Worm (Caenorhabditis elegans): ENCODE measurements around the gene sup-37.

The sup-37 gene

DNA sequence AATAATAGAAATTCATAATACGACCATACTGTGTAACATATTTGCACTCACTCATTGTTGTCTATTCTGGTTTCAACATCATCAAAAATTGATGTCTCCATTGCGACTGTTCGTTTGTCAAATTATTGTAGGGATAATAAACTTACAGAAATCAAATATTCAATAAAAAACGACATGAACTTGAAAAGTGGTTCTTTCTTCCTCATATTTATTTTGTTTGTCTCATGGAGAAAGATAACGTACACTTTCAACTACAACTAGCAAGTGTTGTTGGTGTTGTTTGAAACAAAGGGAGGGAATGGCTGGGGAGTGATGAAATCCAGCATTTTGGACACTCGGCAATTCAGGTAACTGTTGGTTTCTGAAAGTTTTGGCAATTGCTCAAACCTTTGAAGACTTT lies 20.4 kb upstream of the sup-37 start, which contains the start of gene B0507.9:
B0507.9 (minus strand) TSS at position 101 of the 400 bp plus-strand sequence.
- no peak for TF ChIP-seq tbx-37 (GFP tag; conservative IDR thresholded peaks at IDR 0.05)
- no peak for TF ChIP-seq hmbx-1 (tag; optimal IDR thresholded peaks at IDR 0.05)
- no peak for TF ChIP-seq tra-4 (tag; optimal IDR thresholded peaks at IDR 0.05)
- TF ChIP-seq flt-1 (GFP tag; IDR thresholded peaks at IDR 0.05) = no peak
- no peak for TF ChIP-seq sea-1 (GFP tag; conservative IDR thresholded peaks at IDR 0.05)
- TF ChIP-seq ama-1 (optimal IDR thresholded peaks at IDR 0.05) = no peak
- TF ChIP-seq aly-1 (tag; optimal IDR thresholded peaks at IDR 0.05) = no peak
- TF ChIP-seq ets-7 (tag; optimal IDR thresholded peaks at IDR 0.05) = no peak
- TF ChIP-seq pes-1 (GFP tag; IDR thresholded peaks at IDR 0.05) = no peak
- no peak for TF ChIP-seq ceh-13 (GFP tag; optimal IDR thresholded peaks at IDR 0.05)
- TF ChIP-seq B0310.2 (tag; optimal IDR thresholded peaks at IDR 0.05) = no peak
- no peak for TF ChIP-seq scrt-1 (GFP tag; IDR thresholded peaks at IDR 0.05)
- no peak for TF ChIP-seq tbx-11 (GFP tag; IDR thresholded peaks at IDR 0.05)
- TF ChIP-seq hmg-4 (GFP tag; optimal IDR thresholded peaks at IDR 0.05) = no peak
- TF ChIP-seq ceh-36 (tag; optimal IDR thresholded peaks at IDR 0.05) = no peak

DNA sequence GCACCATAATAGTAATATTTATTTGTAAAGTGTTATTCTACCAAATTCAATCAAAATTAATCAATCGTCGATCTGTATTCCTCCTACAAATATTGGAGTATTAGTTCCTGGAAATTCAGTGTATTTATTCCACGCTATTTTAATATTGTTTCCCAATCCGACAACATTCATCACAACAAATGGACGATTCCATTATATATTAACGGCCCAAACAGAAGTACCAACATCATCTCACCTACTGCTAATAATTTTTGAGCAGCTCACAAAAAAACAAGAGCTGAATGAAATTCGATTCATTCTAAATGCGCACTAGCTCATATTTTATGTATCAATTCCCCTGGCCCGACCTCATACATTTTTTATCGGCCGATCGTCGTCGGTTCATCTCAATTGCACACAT lies 19.3 kb upstream of the sup-37 start:
- TF ChIP-seq hmg-4 (GFP tag; optimal IDR thresholded peaks at IDR 0.05) = no peak
- no peak for TF ChIP-seq ceh-36 (tag; optimal IDR thresholded peaks at IDR 0.05)
- no peak for TF ChIP-seq ama-1 (optimal IDR thresholded peaks at IDR 0.05)
- no peak for TF ChIP-seq scrt-1 (GFP tag; IDR thresholded peaks at IDR 0.05)
- no peak for TF ChIP-seq ceh-13 (GFP tag; optimal IDR thresholded peaks at IDR 0.05)
- no peak for TF ChIP-seq tra-4 (tag; optimal IDR thresholded peaks at IDR 0.05)
- no peak for TF ChIP-seq hmbx-1 (tag; optimal IDR thresholded peaks at IDR 0.05)
- no peak for TF ChIP-seq F13C5.2 (tag; optimal IDR thresholded peaks at IDR 0.05)
- TF ChIP-seq B0310.2 (tag; optimal IDR thresholded peaks at IDR 0.05) = no peak
- TF ChIP-seq pes-1 (GFP tag; IDR thresholded peaks at IDR 0.05) = no peak

DNA sequence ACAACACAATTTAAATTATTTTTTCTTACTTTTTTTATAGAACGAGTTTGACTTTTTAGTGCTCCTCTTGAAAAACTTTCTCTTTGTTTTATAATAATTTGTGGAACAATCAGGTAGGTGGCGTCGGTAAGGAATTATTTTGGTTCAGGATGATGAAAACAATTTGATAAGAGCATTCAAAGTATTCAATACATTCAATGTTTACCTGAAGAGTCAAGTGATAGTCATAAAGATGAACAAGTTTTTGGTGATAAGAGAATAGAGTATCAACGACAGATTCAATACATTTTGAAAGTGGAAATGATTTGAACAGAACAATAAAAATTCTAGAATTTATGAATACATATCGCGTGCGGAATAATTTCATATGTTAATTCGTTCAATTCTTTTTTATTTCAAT lies 18.9 kb upstream of the sup-37 start:
- TF ChIP-seq hnd-1 (tag; optimal IDR thresholded peaks at IDR 0.05) (no peak), ceh-36 (tag; optimal IDR thresholded peaks at IDR 0.05) (no peak), ets-7 (tag; optimal IDR thresholded peaks at IDR 0.05) (no peak), F13C5.2 (tag; optimal IDR thresholded peaks at IDR 0.05) (no peak), flt-1 (GFP tag; IDR thresholded peaks at IDR 0.05) (no peak), aly-1 (tag; optimal IDR thresholded peaks at IDR 0.05) (no peak), ceh-13 (GFP tag; optimal IDR thresholded peaks at IDR 0.05) (no peak), sea-1 (GFP tag; conservative IDR thresholded peaks at IDR 0.05) (no peak), tbx-11 (GFP tag; IDR thresholded peaks at IDR 0.05) (no peak), hmg-4 (GFP tag; optimal IDR thresholded peaks at IDR 0.05) (no peak), tra-4 (tag; optimal IDR thresholded peaks at IDR 0.05) (no peak), pes-1 (GFP tag; IDR thresholded peaks at IDR 0.05) (no peak), tbx-37 (GFP tag; conservative IDR thresholded peaks at IDR 0.05) (no peak)

DNA sequence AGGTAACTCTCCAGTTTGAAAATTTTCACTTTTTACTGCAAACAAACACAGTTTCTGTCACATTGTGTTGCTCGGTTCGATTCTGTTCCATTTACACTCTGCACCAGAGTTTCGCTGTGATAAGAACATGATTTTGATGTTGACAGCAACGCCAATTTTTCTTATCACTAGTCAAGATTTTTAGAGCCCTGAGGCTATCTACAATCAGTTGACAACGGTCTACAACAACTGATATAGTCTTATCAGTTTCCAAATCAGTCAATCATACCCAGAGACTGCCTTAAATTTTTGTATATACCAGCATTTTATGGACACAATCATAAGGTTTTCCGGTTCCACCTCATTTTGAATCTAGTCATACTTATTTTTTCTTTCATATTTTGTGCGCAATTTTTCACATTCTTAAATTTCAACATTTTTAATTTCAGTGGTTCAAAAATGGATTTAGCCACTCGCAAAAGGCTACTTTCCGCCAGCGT lies 17.8 kb upstream of the sup-37 start, which contains the start of gene B0507.3:
B0507.3 (plus strand) TSS at position 429 of the 479 bp plus-strand sequence.
- no peak for TF ChIP-seq aly-1 (tag; optimal IDR thresholded peaks at IDR 0.05)
- TF ChIP-seq tbx-37 (GFP tag; conservative IDR thresholded peaks at IDR 0.05) = no peak
- TF ChIP-seq pes-1 (GFP tag; IDR thresholded peaks at IDR 0.05) = no peak
- no peak for TF ChIP-seq ceh-13 (GFP tag; optimal IDR thresholded peaks at IDR 0.05)
- no peak for TF ChIP-seq F13C5.2 (tag; optimal IDR thresholded peaks at IDR 0.05)
- TF ChIP-seq ama-1 (optimal IDR thresholded peaks at IDR 0.05) = no peak
- TF ChIP-seq hmg-4 (GFP tag; optimal IDR thresholded peaks at IDR 0.05) = no peak
- TF ChIP-seq ets-7 (tag; optimal IDR thresholded peaks at IDR 0.05) = no peak
- TF ChIP-seq tbx-11 (GFP tag; IDR thresholded peaks at IDR 0.05) = no peak
- no peak for TF ChIP-seq B0310.2 (tag; optimal IDR thresholded peaks at IDR 0.05)
- no peak for TF ChIP-seq ceh-36 (tag; optimal IDR thresholded peaks at IDR 0.05)
- no peak for TF ChIP-seq hmbx-1 (tag; optimal IDR thresholded peaks at IDR 0.05)

DNA sequence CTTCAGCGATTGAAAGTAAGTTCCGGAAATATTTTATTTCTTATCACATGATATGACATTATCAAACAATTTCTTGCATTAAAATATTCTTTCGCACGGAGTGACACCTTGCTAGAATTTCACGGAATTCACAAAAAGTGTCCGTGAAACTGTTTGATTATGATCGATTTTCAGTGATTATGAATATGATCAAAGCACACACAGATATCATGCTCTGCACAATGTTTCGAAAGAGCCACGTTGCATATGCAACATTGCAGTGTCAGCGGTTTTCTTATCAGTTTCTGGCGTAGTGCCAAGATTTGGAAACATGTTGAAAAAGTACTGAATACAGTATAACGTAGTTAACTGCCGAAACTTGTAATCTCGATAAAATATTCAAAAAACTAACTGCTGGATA lies 17.2 kb upstream of the sup-37 start:
- TF ChIP-seq hmbx-1 (tag; optimal IDR thresholded peaks at IDR 0.05) = no peak
- TF ChIP-seq hnd-1 (tag; optimal IDR thresholded peaks at IDR 0.05) = no peak

DNA sequence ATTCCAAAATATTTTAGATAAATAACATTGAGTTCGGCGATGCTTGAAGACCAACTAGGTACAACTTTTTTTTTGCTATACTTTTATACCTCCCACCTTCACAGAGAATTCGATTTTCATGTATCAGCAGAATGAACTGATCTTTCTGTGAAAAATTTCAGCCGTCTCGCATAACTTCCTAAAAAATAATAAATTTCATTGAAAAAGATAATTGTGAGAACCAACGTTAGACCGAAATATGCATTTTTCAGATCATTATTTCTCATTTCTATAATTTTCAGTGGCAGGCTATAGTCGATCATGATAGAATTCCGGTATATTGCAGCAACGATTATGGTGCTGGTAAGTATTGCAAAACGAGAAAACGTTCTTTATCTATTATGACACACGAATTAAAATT lies 14.7 kb upstream of the sup-37 start, which contains the start of gene srx-115:
srx-115 (plus strand) TSS at position 301 of the 400 bp plus-strand sequence.
- TF ChIP-seq pes-1 (GFP tag; IDR thresholded peaks at IDR 0.05) = no peak
- TF ChIP-seq hmbx-1 (tag; optimal IDR thresholded peaks at IDR 0.05) = no peak
- no peak for TF ChIP-seq ceh-36 (tag; optimal IDR thresholded peaks at IDR 0.05)
- TF ChIP-seq tbx-11 (GFP tag; IDR thresholded peaks at IDR 0.05) = no peak
- TF ChIP-seq ets-7 (tag; optimal IDR thresholded peaks at IDR 0.05) = no peak
- no peak for TF ChIP-seq tra-4 (tag; optimal IDR thresholded peaks at IDR 0.05)
- no peak for TF ChIP-seq F13C5.2 (tag; optimal IDR thresholded peaks at IDR 0.05)

DNA sequence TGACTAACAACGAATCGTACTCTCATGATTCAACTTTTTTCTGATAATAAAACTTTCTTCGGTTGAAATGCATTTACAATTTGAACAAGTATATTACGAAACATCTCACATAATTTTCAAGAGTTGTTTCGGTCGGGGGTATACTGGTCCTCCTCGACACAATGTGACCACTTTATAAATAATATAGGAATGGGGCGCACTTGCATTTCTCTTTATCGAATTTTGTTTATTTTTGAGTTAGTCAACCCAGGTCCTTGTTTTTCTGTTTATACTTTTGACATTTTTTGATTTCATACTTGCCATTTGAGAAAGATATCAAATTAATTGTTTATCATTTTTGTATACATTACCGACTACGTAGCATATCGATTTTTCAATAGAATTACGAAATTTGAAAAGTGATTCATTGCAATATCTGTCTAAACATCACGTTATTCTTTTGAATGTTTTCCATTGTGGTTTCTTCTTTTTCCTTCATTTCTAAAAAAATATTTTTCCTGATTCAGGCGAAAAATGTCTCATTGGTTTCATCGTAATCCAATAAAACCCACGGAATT lies 12.4 kb upstream of the sup-37 start, which contains the start of gene B0507.2:
B0507.2 (plus strand) TSS at position 507 of the 557 bp plus-strand sequence.
- no peak for TF ChIP-seq B0310.2 (tag; optimal IDR thresholded peaks at IDR 0.05)
- TF ChIP-seq tbx-11 (GFP tag; IDR thresholded peaks at IDR 0.05) = no peak
- TF ChIP-seq ama-1 (optimal IDR thresholded peaks at IDR 0.05) = no peak
- TF ChIP-seq hnd-1 (tag; optimal IDR thresholded peaks at IDR 0.05) = no peak
- TF ChIP-seq ceh-13 (GFP tag; optimal IDR thresholded peaks at IDR 0.05) = no peak
- TF ChIP-seq pes-1 (GFP tag; IDR thresholded peaks at IDR 0.05) = no peak
- TF ChIP-seq scrt-1 (GFP tag; IDR thresholded peaks at IDR 0.05) = no peak
- TF ChIP-seq ceh-36 (tag; optimal IDR thresholded peaks at IDR 0.05) = no peak
- no peak for TF ChIP-seq hmg-4 (GFP tag; optimal IDR thresholded peaks at IDR 0.05)
- TF ChIP-seq hmbx-1 (tag; optimal IDR thresholded peaks at IDR 0.05) = no peak
- no peak for TF ChIP-seq ets-7 (tag; optimal IDR thresholded peaks at IDR 0.05)
- no peak for TF ChIP-seq tbx-37 (GFP tag; conservative IDR thresholded peaks at IDR 0.05)
- TF ChIP-seq F13C5.2 (tag; optimal IDR thresholded peaks at IDR 0.05) = no peak
- no peak for TF ChIP-seq sea-1 (GFP tag; conservative IDR thresholded peaks at IDR 0.05)
- no peak for TF ChIP-seq aly-1 (tag; optimal IDR thresholded peaks at IDR 0.05)
- TF ChIP-seq tra-4 (tag; optimal IDR thresholded peaks at IDR 0.05) = no peak
- no peak for TF ChIP-seq flt-1 (GFP tag; IDR thresholded peaks at IDR 0.05)

Data from whole organism, early embryonic.